Comparison of ENCODE assay signal across 1 fruit fly cellular context in the genomic region with DNA sequence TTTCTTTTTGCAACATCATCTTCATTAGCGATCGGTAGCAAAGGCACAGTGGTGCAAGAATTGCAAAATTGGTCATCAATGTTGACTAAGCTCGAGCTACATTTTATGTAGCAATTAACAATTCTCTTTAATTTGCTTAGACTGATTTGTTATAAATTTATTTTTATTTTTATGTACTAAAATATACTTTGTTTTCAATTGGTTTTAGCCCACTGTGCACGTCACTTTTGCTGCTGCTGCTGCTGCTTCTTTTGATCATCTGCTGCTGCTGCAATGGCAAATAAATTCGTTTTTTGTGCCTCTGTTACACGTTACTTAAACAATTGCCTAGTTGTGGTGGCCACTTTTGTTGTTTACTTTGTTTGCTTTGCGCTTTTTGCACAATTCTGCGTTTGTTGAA.
TF ChIP-seq lines count a peak whose summit lies in the region.

No protein-coding gene starts in this region.

TF ChIP-seq in whole organism, embryonic, 481 proteins besides CTCF, POLR2A, EP300 and RAD21 (continued from another document and continues in another):
- no peak for TF ChIP-seq sna (GFP tag; IDR thresholded peaks at IDR 0.05; lab: Robert Waterston, UW; ENCODE audit: partially characterized antibody)
- TF ChIP-seq Ets97D (GFP tag; optimal IDR thresholded peaks at IDR 0.05; lab: Kevin White, UChicago), result no peak
- no peak for TF ChIP-seq CG34376 (GFP tag; optimal IDR thresholded peaks at IDR 0.05; lab: Kevin White, UChicago)
- TF ChIP-seq CG2199 (GFP tag; IDR thresholded peaks at IDR 0.05; lab: Robert Waterston, UW), result peak; percentile 72; the same call in 1 of the 3 replicates
- peak; percentile 24 for TF ChIP-seq CG12299 (tag; optimal IDR thresholded peaks at IDR 0.05; lab: Kevin White, UChicago)
- TF ChIP-seq Gsc (GFP tag; IDR thresholded peaks at IDR 0.05; lab: Robert Waterston, UW), result 0 out of 2 replicates have a peak, but pooled peaks have one; percentile 55
- no peak for TF ChIP-seq CG8478 (optimal IDR thresholded peaks at IDR 0.05; lab: Kevin White, UChicago)
- peak; percentile 53 for TF ChIP-seq CG5953 (GFP tag; IDR thresholded peaks at IDR 0.05; lab: Robert Waterston, UW)
- TF ChIP-seq bsh (GFP tag; optimal IDR thresholded peaks at IDR 0.05; lab: Kevin White, UChicago), result peak; percentile 87 to 93
- TF ChIP-seq hbn (GFP tag; IDR thresholded peaks at IDR 0.05; lab: Robert Waterston, UW; ENCODE audit: partially characterized antibody), result no peak
- TF ChIP-seq CG18262 (tag; optimal IDR thresholded peaks at IDR 0.05; lab: Kevin White, UChicago), result peak; percentile 80
- TF ChIP-seq Pdp1 (GFP tag; optimal IDR thresholded peaks at IDR 0.05; lab: Kevin White, UChicago), result peak; percentile 6 to 70
- peak; percentile 69 for TF ChIP-seq fd102C (GFP tag; optimal IDR thresholded peaks at IDR 0.05; lab: Kevin White, UChicago)
- TF ChIP-seq stwl (tag; optimal IDR thresholded peaks at IDR 0.05; lab: Kevin White, UChicago), result peak; percentile 28
- peak; percentile 46 for TF ChIP-seq Dek (tag; optimal IDR thresholded peaks at IDR 0.05; lab: Kevin White, UChicago)
- TF ChIP-seq z (GFP tag; IDR thresholded peaks at IDR 0.05; lab: Robert Waterston, UW), result 0 out of 3 replicates have a peak, but pooled peaks have one; percentile 32
- peak in 1 of 2 experiments; percentile 22 for TF ChIP-seq Hr78 (GFP tag; optimal IDR thresholded peaks at IDR 0.05; lab: Kevin White, UChicago)
- TF ChIP-seq mld (GFP tag; IDR thresholded peaks at IDR 0.05; lab: Robert Waterston, UW; ENCODE audit: partially characterized antibody), result no peak
- TF ChIP-seq Trl (optimal IDR thresholded peaks at IDR 0.05; lab: Kevin White, UChicago), result no peak
- TF ChIP-seq Trl (GFP tag; optimal IDR thresholded peaks at IDR 0.05; lab: Kevin White, UChicago), result peak; percentile 40
- TF ChIP-seq fd96Cb (tag; optimal IDR thresholded peaks at IDR 0.05; lab: Kevin White, UChicago), result peak; percentile 80
- TF ChIP-seq usp (GFP tag; optimal IDR thresholded peaks at IDR 0.05; lab: Kevin White, UChicago), result no peak
- TF ChIP-seq CG15514 (GFP tag; optimal IDR thresholded peaks at IDR 0.05; lab: Kevin White, UChicago), result peak; percentile 36
- TF ChIP-seq croc (GFP tag; conservative IDR thresholded peaks at IDR 0.05; lab: Robert Waterston, UW), result peak; percentile 70
- no peak for TF ChIP-seq CG3163 (GFP tag; optimal IDR thresholded peaks at IDR 0.05; lab: Kevin White, UChicago)
- peak; percentile 94 for TF ChIP-seq vvl (GFP tag; IDR thresholded peaks at IDR 0.05; lab: Robert Waterston, UW)
- no peak for TF ChIP-seq Sry-δ (GFP tag; optimal IDR thresholded peaks at IDR 0.05; lab: Kevin White, UChicago)
- peak; percentile 76 for TF ChIP-seq cato (GFP tag; optimal IDR thresholded peaks at IDR 0.05; lab: Kevin White, UChicago; ENCODE audit: borderline replicate concordance)
- TF ChIP-seq CG12236 (GFP tag; optimal IDR thresholded peaks at IDR 0.05; lab: Kevin White, UChicago), result no peak
- no peak for TF ChIP-seq cad (GFP tag; optimal IDR thresholded peaks at IDR 0.05; lab: Kevin White, UChicago)
- peak; percentile 85 for TF ChIP-seq CG32772 (GFP tag; IDR thresholded peaks at IDR 0.05; lab: Robert Waterston, UW)
- TF ChIP-seq bigmax (GFP tag; optimal IDR thresholded peaks at IDR 0.05; lab: Kevin White, UChicago), result no peak
- TF ChIP-seq Nf-YA (GFP tag; IDR thresholded peaks at IDR 0.05; lab: Robert Waterston, UW), result peak; percentile 74; the same call in 1 of the 2 replicates
- TF ChIP-seq Adf1 (GFP tag; IDR thresholded peaks at IDR 0.05; lab: Robert Waterston, UW), result 0 out of 2 replicates have a peak, but pooled peaks have one; percentile 32
- peak; percentile 66 for TF ChIP-seq nmo (GFP tag; optimal IDR thresholded peaks at IDR 0.05; lab: Kevin White, UChicago)
- peak; percentile 69 for TF ChIP-seq CG7372 (GFP tag; IDR thresholded peaks at IDR 0.05; lab: Robert Waterston, UW)
- no peak for TF ChIP-seq tna (GFP tag; IDR thresholded peaks at IDR 0.05; lab: Robert Waterston, UW; ENCODE audit: partially characterized antibody)
- peak; percentile 14 for TF ChIP-seq maf-S (GFP tag; optimal IDR thresholded peaks at IDR 0.05; lab: Kevin White, UChicago)
- no peak for TF ChIP-seq Dip2 (GFP tag; IDR thresholded peaks at IDR 0.05; lab: Robert Waterston, UW)
- peak; percentile 90 for TF ChIP-seq Sox102F (GFP tag; optimal IDR thresholded peaks at IDR 0.05; lab: Kevin White, UChicago)
- peak; percentile 84 for TF ChIP-seq otp (GFP tag; IDR thresholded peaks at IDR 0.05; lab: Robert Waterston, UW)
- peak; percentile 31 for TF ChIP-seq CG15696 (tag; optimal IDR thresholded peaks at IDR 0.05; lab: Kevin White, UChicago)
- peak; percentile 80 for TF ChIP-seq grau (tag; optimal IDR thresholded peaks at IDR 0.05; lab: Kevin White, UChicago)
- no peak for TF ChIP-seq gfzf (GFP tag; optimal IDR thresholded peaks at IDR 0.05; lab: Kevin White, UChicago)
- peak; percentile 1 for TF ChIP-seq Fer2 (tag; optimal IDR thresholded peaks at IDR 0.05; lab: Kevin White, UChicago)
- peak; percentile 88 for TF ChIP-seq CG10366 (GFP tag; IDR thresholded peaks at IDR 0.05; lab: Robert Waterston, UW)
- TF ChIP-seq insv (GFP tag; optimal IDR thresholded peaks at IDR 0.05; lab: Kevin White, UChicago), result no peak
- TF ChIP-seq CG10274 (GFP tag; optimal IDR thresholded peaks at IDR 0.05; lab: Kevin White, UChicago), result peak; percentile 55
- TF ChIP-seq Rfx (GFP tag; IDR thresholded peaks at IDR 0.05; lab: Robert Waterston, UW), result peak; percentile 77
- TF ChIP-seq CG1792 (GFP tag; optimal IDR thresholded peaks at IDR 0.05; lab: Kevin White, UChicago), result no peak
- no peak for TF ChIP-seq hth (optimal IDR thresholded peaks at IDR 0.05; lab: Kevin White, UChicago)
- peak; percentile 30 for TF ChIP-seq Dad (GFP tag; optimal IDR thresholded peaks at IDR 0.05; lab: Kevin White, UChicago)
- peak; percentile 48; the same call in 2 of the 3 replicates for TF ChIP-seq CG14860 (GFP tag; IDR thresholded peaks at IDR 0.05; lab: Robert Waterston, UW; ENCODE audit: partially characterized antibody)
- peak; percentile 61 for TF ChIP-seq CG17802 (tag; optimal IDR thresholded peaks at IDR 0.05; lab: Kevin White, UChicago)
- TF ChIP-seq br (optimal IDR thresholded peaks at IDR 0.05; lab: Kevin White, UChicago), result no peak
- no peak for TF ChIP-seq NK7.1 (GFP tag; optimal IDR thresholded peaks at IDR 0.05; lab: Kevin White, UChicago)
- peak; percentile 65 for TF ChIP-seq dati (GFP tag; IDR thresholded peaks at IDR 0.05; lab: Robert Waterston, UW)
- peak; percentile 63 for TF ChIP-seq CG7839 (tag; optimal IDR thresholded peaks at IDR 0.05; lab: Kevin White, UChicago)
- peak; percentile 74 for TF ChIP-seq CG4730 (GFP tag; IDR thresholded peaks at IDR 0.05; lab: Robert Waterston, UW)
- no peak for TF ChIP-seq Sry-β (GFP tag; optimal IDR thresholded peaks at IDR 0.05; lab: Kevin White, UChicago)
- TF ChIP-seq CG3995 (GFP tag; optimal IDR thresholded peaks at IDR 0.05; lab: Kevin White, UChicago), result no peak
- TF ChIP-seq gsb-n (tag; optimal IDR thresholded peaks at IDR 0.05; lab: Kevin White, UChicago), result peak; percentile 75
- no peak for TF ChIP-seq Dfd (GFP tag; optimal IDR thresholded peaks at IDR 0.05; lab: Kevin White, UChicago)
- TF ChIP-seq CG8944 (GFP tag; optimal IDR thresholded peaks at IDR 0.05; lab: Kevin White, UChicago), result no peak
- TF ChIP-seq CG13894 (tag; optimal IDR thresholded peaks at IDR 0.05; lab: Kevin White, UChicago), result no peak
- peak; percentile 59; the same call in 2 of the 3 replicates for TF ChIP-seq jigr1 (GFP tag; IDR thresholded peaks at IDR 0.05; lab: Robert Waterston, UW)
- TF ChIP-seq CG3407 (GFP tag; optimal IDR thresholded peaks at IDR 0.05; lab: Kevin White, UChicago), result peak; percentile 72
- TF ChIP-seq Doc2 (GFP tag; IDR thresholded peaks at IDR 0.05; lab: Robert Waterston, UW), result 0 out of 2 replicates have a peak, but pooled peaks have one; percentile 22
- peak; percentile 87 for TF ChIP-seq H2.0 (GFP tag; IDR thresholded peaks at IDR 0.05; lab: Robert Waterston, UW)
- no peak for TF ChIP-seq ato (GFP tag; IDR thresholded peaks at IDR 0.05; lab: Robert Waterston, UW; ENCODE audit: partially characterized antibody)
- peak; percentile 69 for TF ChIP-seq CG8359 (GFP tag; optimal IDR thresholded peaks at IDR 0.05; lab: Kevin White, UChicago; ENCODE audit: borderline replicate concordance)
- TF ChIP-seq Mad (GFP tag; optimal IDR thresholded peaks at IDR 0.05; lab: Kevin White, UChicago), result peak; percentile 63
- peak; percentile 79 for TF ChIP-seq Blimp-1 (GFP tag; optimal IDR thresholded peaks at IDR 0.05; lab: Kevin White, UChicago)
- TF ChIP-seq fd64A (GFP tag; optimal IDR thresholded peaks at IDR 0.05; lab: Kevin White, UChicago), result no peak
- TF ChIP-seq eyg (GFP tag; optimal IDR thresholded peaks at IDR 0.05; lab: Kevin White, UChicago), result no peak
- peak; percentile 50 for TF ChIP-seq Camta (GFP tag; optimal IDR thresholded peaks at IDR 0.05; lab: Kevin White, UChicago)
- peak; percentile 9 for TF ChIP-seq pb (GFP tag; optimal IDR thresholded peaks at IDR 0.05; lab: Kevin White, UChicago)
- TF ChIP-seq CG7963 (GFP tag; IDR thresholded peaks at IDR 0.05; lab: Robert Waterston, UW; ENCODE audit: partially characterized antibody), result no peak
- no peak for TF ChIP-seq tup (GFP tag; optimal IDR thresholded peaks at IDR 0.05; lab: Kevin White, UChicago)
- peak; percentile 78 for TF ChIP-seq CG2678 (tag; optimal IDR thresholded peaks at IDR 0.05; lab: Kevin White, UChicago)
- peak; percentile 59 for TF ChIP-seq org-1 (GFP tag; optimal IDR thresholded peaks at IDR 0.05; lab: Kevin White, UChicago)
- TF ChIP-seq CG15011 (GFP tag; optimal IDR thresholded peaks at IDR 0.05; lab: Kevin White, UChicago), result peak; percentile 56
- peak; percentile 75 for TF ChIP-seq Rx (GFP tag; IDR thresholded peaks at IDR 0.05; lab: Robert Waterston, UW)
- peak; percentile 57 for TF ChIP-seq trem (tag; optimal IDR thresholded peaks at IDR 0.05; lab: Kevin White, UChicago)
- no peak; the same call in 1 of the 2 replicates for TF ChIP-seq nerfin-2 (GFP tag; IDR thresholded peaks at IDR 0.05; lab: Robert Waterston, UW; ENCODE audit: partially characterized antibody)
- TF ChIP-seq gro (GFP tag; optimal IDR thresholded peaks at IDR 0.05; lab: Kevin White, UChicago), result peak; percentile 1
- peak; percentile 68 for TF ChIP-seq Ravus (GFP tag; IDR thresholded peaks at IDR 0.05; lab: Robert Waterston, UW)
- TF ChIP-seq lbe (GFP tag; optimal IDR thresholded peaks at IDR 0.05; lab: Kevin White, UChicago), result peak; percentile 90
- no peak for TF ChIP-seq CG8281 (tag; optimal IDR thresholded peaks at IDR 0.05; lab: Kevin White, UChicago)
- no peak for TF ChIP-seq CG1233 (GFP tag; optimal IDR thresholded peaks at IDR 0.05; lab: Kevin White, UChicago)
- no peak for TF ChIP-seq mirr (GFP tag; optimal IDR thresholded peaks at IDR 0.05; lab: Kevin White, UChicago)
- peak; percentile 50 for TF ChIP-seq pnt (GFP tag; optimal IDR thresholded peaks at IDR 0.05; lab: Kevin White, UChicago)
- peak; percentile 84 for TF ChIP-seq CG15269 (tag; optimal IDR thresholded peaks at IDR 0.05; lab: Kevin White, UChicago)
- peak; percentile 89 for TF ChIP-seq stc (GFP tag; IDR thresholded peaks at IDR 0.05; lab: Robert Waterston, UW)
- TF ChIP-seq Drgx (GFP tag; IDR thresholded peaks at IDR 0.05; lab: Robert Waterston, UW), result peak; percentile 98
- peak; percentile 77 for TF ChIP-seq tap (tag; optimal IDR thresholded peaks at IDR 0.05; lab: Kevin White, UChicago)
- no peak for TF ChIP-seq kay (GFP tag; optimal IDR thresholded peaks at IDR 0.05; lab: Kevin White, UChicago)
- peak; percentile 57; the same call in 1 of the 2 replicates for TF ChIP-seq toy (GFP tag; IDR thresholded peaks at IDR 0.05; lab: Robert Waterston, UW)
- TF ChIP-seq odd (GFP tag; optimal IDR thresholded peaks at IDR 0.05; lab: Kevin White, UChicago), result peak; percentile 72
- no peak for TF ChIP-seq Mes4 (GFP tag; optimal IDR thresholded peaks at IDR 0.05; lab: Kevin White, UChicago)
- no peak for TF ChIP-seq Bgb (GFP tag; IDR thresholded peaks at IDR 0.05; lab: Robert Waterston, UW; ENCODE audit: partially characterized antibody)
- TF ChIP-seq C15 (GFP tag; IDR thresholded peaks at IDR 0.05; lab: Robert Waterston, UW), result peak; percentile 73; the same call in 1 of the 3 replicates
- TF ChIP-seq Chrac-16 (GFP tag; optimal IDR thresholded peaks at IDR 0.05; lab: Kevin White, UChicago), result peak; percentile 77
- TF ChIP-seq gcm2 (GFP tag; optimal IDR thresholded peaks at IDR 0.05; lab: Kevin White, UChicago), result peak; percentile 46
- TF ChIP-seq corto (GFP tag; optimal IDR thresholded peaks at IDR 0.05; lab: Kevin White, UChicago), result peak; percentile 83
- peak; percentile 80 for TF ChIP-seq CG10979 (tag; optimal IDR thresholded peaks at IDR 0.05; lab: Kevin White, UChicago)
- peak; percentile 73 for TF ChIP-seq ap (GFP tag; IDR thresholded peaks at IDR 0.05; lab: Robert Waterston, UW)
- no peak for TF ChIP-seq slou (GFP tag; optimal IDR thresholded peaks at IDR 0.05; lab: Kevin White, UChicago)
- peak; percentile 50 for TF ChIP-seq HmgZ (tag; optimal IDR thresholded peaks at IDR 0.05; lab: Kevin White, UChicago)
- peak; percentile 56 for TF ChIP-seq run (tag; optimal IDR thresholded peaks at IDR 0.05; lab: Kevin White, UChicago)
- no peak for TF ChIP-seq HLH4C (GFP tag; IDR thresholded peaks at IDR 0.05; lab: Robert Waterston, UW; ENCODE audit: partially characterized antibody)
- TF ChIP-seq CG9817 (tag; optimal IDR thresholded peaks at IDR 0.05; lab: Kevin White, UChicago), result peak; percentile 65
- TF ChIP-seq jumu (GFP tag; optimal IDR thresholded peaks at IDR 0.05; lab: Kevin White, UChicago), result peak; percentile 16
- peak; percentile 37 for TF ChIP-seq Fer3 (tag; optimal IDR thresholded peaks at IDR 0.05; lab: Kevin White, UChicago)
- TF ChIP-seq hb (GFP tag; IDR thresholded peaks at IDR 0.05; lab: Robert Waterston, UW; ENCODE audit: partially characterized antibody), result no peak
- peak; percentile 27 for TF ChIP-seq trh (GFP tag; optimal IDR thresholded peaks at IDR 0.05; lab: Kevin White, UChicago)
- no peak for TF ChIP-seq sd (tag; optimal IDR thresholded peaks at IDR 0.05; lab: Kevin White, UChicago)
- TF ChIP-seq Sox100B (GFP tag; optimal IDR thresholded peaks at IDR 0.05; lab: Kevin White, UChicago), result peak; percentile 66
- TF ChIP-seq CG6175 (GFP tag; IDR thresholded peaks at IDR 0.05; lab: Robert Waterston, UW), result peak; percentile 49; the same call in 1 of the 3 replicates
- TF ChIP-seq Hmx (GFP tag; optimal IDR thresholded peaks at IDR 0.05; lab: Kevin White, UChicago), result no peak
- peak; percentile 83 for TF ChIP-seq CG14441 (GFP tag; IDR thresholded peaks at IDR 0.05; lab: Robert Waterston, UW)
- TF ChIP-seq knrl (GFP tag; IDR thresholded peaks at IDR 0.05; lab: Robert Waterston, UW; ENCODE audit: partially characterized antibody), result no peak
- peak; percentile 70 for TF ChIP-seq Meics (GFP tag; optimal IDR thresholded peaks at IDR 0.05; lab: Kevin White, UChicago)
- TF ChIP-seq CG3726 (GFP tag; IDR thresholded peaks at IDR 0.05; lab: Robert Waterston, UW), result peak; percentile 79; the same call in 2 of the 3 replicates
